Fruit fly (Drosophila melanogaster): ENCODE data around the gene CG13408.
A peak's percentile ranks its signal among the peaks of the same experiment; 100 is the strongest.

CG13408 gene

dm6 chr3R:22041625-22042282 is 38.4 kb upstream of the CG13408 start, which contains the start of gene how:
TSS of gene how (plus strand) at chr3R:22042191.
- peak; percentile 33 for TF ChIP-seq Pif1A (GFP tag; optimal IDR thresholded peaks at IDR 0.05)
- TF ChIP-seq CG4496 (GFP tag; IDR thresholded peaks at IDR 0.05): no peak
- TF ChIP-seq fd96Ca (GFP tag; IDR thresholded peaks at IDR 0.05): peak; percentile 5; the same call in 1 of the 3 replicates
- TF ChIP-seq CG15710 (tag; optimal IDR thresholded peaks at IDR 0.05): peak; percentile 13
- peak; percentile 40 for TF ChIP-seq Pif1B (GFP tag; optimal IDR thresholded peaks at IDR 0.05)
- no peak for TF ChIP-seq EcR (GFP tag; optimal IDR thresholded peaks at IDR 0.05)
- TF ChIP-seq Snoo (tag; optimal IDR thresholded peaks at IDR 0.05): peak; percentile 16

dm6 chr3R:22042283-22042875 is 37.8 kb upstream of the CG13408 start:
- TF ChIP-seq EcR (GFP tag; optimal IDR thresholded peaks at IDR 0.05) (peak; percentile 35), CG9948 (tag; optimal IDR thresholded peaks at IDR 0.05) (no peak), CG12605 (GFP tag; IDR thresholded peaks at IDR 0.05) (no peak)

dm6 chr3R:22042982-22043381 is 37.2 kb upstream of the CG13408 start:
- TF ChIP-seq Pif1A (GFP tag; optimal IDR thresholded peaks at IDR 0.05) (no peak), CG34367 (tag; optimal IDR thresholded peaks at IDR 0.05) (no peak), CG9948 (tag; optimal IDR thresholded peaks at IDR 0.05) (no peak), CG32121 (GFP tag; IDR thresholded peaks at IDR 0.05) (no peak), CG12605 (GFP tag; IDR thresholded peaks at IDR 0.05) (0 out of 2 replicates have a peak, but pooled peaks have one; percentile 20), fd96Ca (GFP tag; IDR thresholded peaks at IDR 0.05) (no peak), CG10348 (GFP tag; IDR thresholded peaks at IDR 0.05) (no peak)

- TF ChIP-seq CG8159 (tag; optimal IDR thresholded peaks at IDR 0.05) (no peak), gl (tag; optimal IDR thresholded peaks at IDR 0.05) (no peak), CG14655 (GFP tag; optimal IDR thresholded peaks at IDR 0.05) (no peak), CG34367 (tag; optimal IDR thresholded peaks at IDR 0.05) (no peak), Pif1B (GFP tag; optimal IDR thresholded peaks at IDR 0.05) (no peak), EcR (GFP tag; optimal IDR thresholded peaks at IDR 0.05) (peak; percentile 97), CG13204 (GFP tag; optimal IDR thresholded peaks at IDR 0.05) (peak; percentile 7), D1 (tag; optimal IDR thresholded peaks at IDR 0.05) (peak; percentile 19), CG17806 (tag; optimal IDR thresholded peaks at IDR 0.05) (no peak), CG8301 (tag; optimal IDR thresholded peaks at IDR 0.05) (no peak), Snoo (tag; optimal IDR thresholded peaks at IDR 0.05) (no peak), CG10348 (GFP tag; IDR thresholded peaks at IDR 0.05) (no peak), CG32121 (GFP tag; IDR thresholded peaks at IDR 0.05) (no peak), CG4496 (GFP tag; IDR thresholded peaks at IDR 0.05) (no peak), CG15710 (tag; optimal IDR thresholded peaks at IDR 0.05) (no peak), fd96Ca (GFP tag; IDR thresholded peaks at IDR 0.05) (0 out of 3 replicates have a peak, but pooled peaks have one; percentile 7), Pif1A (GFP tag; optimal IDR thresholded peaks at IDR 0.05) (no peak), CG9948 (tag; optimal IDR thresholded peaks at IDR 0.05) (no peak), CG12605 (GFP tag; IDR thresholded peaks at IDR 0.05) (no peak), rn (GFP tag; IDR thresholded peaks at IDR 0.05) (no peak), Ets98B (GFP tag; IDR thresholded peaks at IDR 0.05) (no peak)
These were observed 36.3 kb upstream of the CG13408 start for dm6 chr3R:22043748-22044402.

- no peak for TF ChIP-seq CG4496 (GFP tag; IDR thresholded peaks at IDR 0.05)
- TF ChIP-seq CG13204 (GFP tag; optimal IDR thresholded peaks at IDR 0.05): no peak
- no peak for TF ChIP-seq CG15710 (tag; optimal IDR thresholded peaks at IDR 0.05)
- TF ChIP-seq CG8301 (tag; optimal IDR thresholded peaks at IDR 0.05): no peak
- TF ChIP-seq Ets98B (GFP tag; IDR thresholded peaks at IDR 0.05): no peak
- TF ChIP-seq CG17806 (tag; optimal IDR thresholded peaks at IDR 0.05): no peak
- TF ChIP-seq Snoo (tag; optimal IDR thresholded peaks at IDR 0.05): no peak
- no peak for TF ChIP-seq rn (GFP tag; IDR thresholded peaks at IDR 0.05)
- TF ChIP-seq CG32121 (GFP tag; IDR thresholded peaks at IDR 0.05): no peak
- TF ChIP-seq CG14655 (GFP tag; optimal IDR thresholded peaks at IDR 0.05): no peak
- TF ChIP-seq CG12605 (GFP tag; IDR thresholded peaks at IDR 0.05): no peak
- no peak for TF ChIP-seq Pif1B (GFP tag; optimal IDR thresholded peaks at IDR 0.05)
- no peak for TF ChIP-seq EcR (GFP tag; optimal IDR thresholded peaks at IDR 0.05)
- no peak for TF ChIP-seq D1 (tag; optimal IDR thresholded peaks at IDR 0.05)
- TF ChIP-seq CG9948 (tag; optimal IDR thresholded peaks at IDR 0.05): no peak
- TF ChIP-seq CG10348 (GFP tag; IDR thresholded peaks at IDR 0.05): no peak
- TF ChIP-seq gl (tag; optimal IDR thresholded peaks at IDR 0.05): no peak
- no peak for TF ChIP-seq CG34367 (tag; optimal IDR thresholded peaks at IDR 0.05)
- TF ChIP-seq Pif1A (GFP tag; optimal IDR thresholded peaks at IDR 0.05): no peak
These were observed 35.7 kb upstream of the CG13408 start for dm6 chr3R:22044443-22044970.

- 0 out of 3 replicates have a peak, but pooled peaks have one; percentile 11 for TF ChIP-seq fd96Ca (GFP tag; IDR thresholded peaks at IDR 0.05)
- peak; percentile 0 for TF ChIP-seq Snoo (tag; optimal IDR thresholded peaks at IDR 0.05)
- no peak for TF ChIP-seq CG9948 (tag; optimal IDR thresholded peaks at IDR 0.05)
These were observed 34.0 kb upstream of the CG13408 start for dm6 chr3R:22046231-22046630.

Measured in whole organism, pupa.